Fruit fly (Drosophila melanogaster) whole organism, embryonic: ENCODE results near the gene CG9328.
A peak's percentile ranks its signal among the peaks of the same experiment; 100 is the strongest.

Experiments
- ATbp ChIP-seq: fragments of 200-800 bp; sonication (Bioruptor generic); optimal IDR thresholded peaks from 2 replicates; lab custom pipeline; 2017; ENCODE audit warnings: missing biosample characterization, mild to moderate bottlenecking, missing genetic modification characterization, missing genetic modification reagents
- Ada2b ChIP-seq: fragments of 200-800 bp; sonication (Bioruptor generic); IDR thresholded peaks from 2 replicates; pipeline ENCODE4 v1.3.6; 2022; ENCODE audit warnings: missing biosample characterization, missing genetic modification characterization
- Awh ChIP-seq: fragments of 200-800 bp; sonication (Bioruptor generic); IDR thresholded peaks from 2 replicates; pipeline ENCODE4, ENCODE4 v1.3.6; 2022; ENCODE audit warnings: missing biosample characterization, missing genetic modification characterization
- B-H1 ChIP-seq: fragments of 200-800 bp; sonication (Bioruptor generic); IDR thresholded peaks from 3 replicates; pipeline ENCODE4 v1.3.6; 2022; ENCODE audit warnings: missing biosample characterization, missing genetic modification characterization
- CG11085 ChIP-seq: fragments of 200-800 bp; sonication (Bioruptor generic); IDR thresholded peaks from 2 replicates; pipeline ENCODE4 v1.3.6; 2022; ENCODE audit warnings: missing biosample characterization, missing genetic modification characterization
- CG11504 ChIP-seq: fragments of 200-800 bp; sonication (Bioruptor generic); optimal IDR thresholded peaks from 3 replicates; lab custom pipeline; 2019; ENCODE audit warnings: missing biosample characterization, mild to moderate bottlenecking, missing genetic modification characterization, moderate library complexity
- CG11560 ChIP-seq: fragments of 200-800 bp; sonication (Bioruptor generic); IDR thresholded peaks from 3 replicates; pipeline ENCODE4 v1.3.6; 2022; ENCODE audit warnings: missing biosample characterization, missing genetic modification characterization
- CG11723 ChIP-seq: fragments of 200-800 bp; sonication (Bioruptor generic); optimal IDR thresholded peaks from 2 replicates; lab custom pipeline; 2017; ENCODE audit warnings: missing biosample characterization, mild to moderate bottlenecking, missing genetic modification characterization
- CG12299 ChIP-seq: fragments of 200-800 bp; sonication (Bioruptor generic); optimal IDR thresholded peaks from 2 replicates; lab custom pipeline; 2018; ENCODE audit warnings: missing biosample characterization, mild to moderate bottlenecking, missing genetic modification characterization
- CG12744 ChIP-seq: fragments of 200-800 bp; sonication (Bioruptor generic); optimal IDR thresholded peaks from 2 replicates; lab custom pipeline; 2016; ENCODE audit warnings: missing biosample characterization, missing genetic modification characterization
- CG14441 ChIP-seq: fragments of 200-800 bp; sonication (Bioruptor generic); IDR thresholded peaks from 2 replicates; pipeline ENCODE4 v1.3.6; 2022; ENCODE audit warnings: missing biosample characterization, missing genetic modification characterization
- CG17361 ChIP-seq: fragments of 200-800 bp; sonication (Bioruptor generic); IDR thresholded peaks from 3 replicates; pipeline ENCODE4 v1.3.6; 2022; ENCODE audit warnings: missing biosample characterization, missing genetic modification characterization
- CG18764 ChIP-seq: fragments of 200-800 bp; sonication (Bioruptor generic); optimal IDR thresholded peaks from 3 replicates; lab custom pipeline; 2016; ENCODE audit warnings: missing biosample characterization, missing genetic modification characterization
- CG3847 ChIP-seq: fragments of 200-800 bp; sonication (Bioruptor generic); IDR thresholded peaks from 2 replicates; pipeline ENCODE4 v1.3.6; 2022; ENCODE audit warnings: missing biosample characterization, missing genetic modification characterization
- CG3995 ChIP-seq: fragments of 200-800 bp; sonication (Bioruptor generic); optimal IDR thresholded peaks from 3 replicates; lab custom pipeline; 2016; ENCODE audit warnings: missing biosample characterization, missing genetic modification characterization
- CG4424 ChIP-seq: fragments of 200-800 bp; sonication (Bioruptor generic); optimal IDR thresholded peaks from 3 replicates; lab custom pipeline; 2016; ENCODE audit warnings: missing biosample characterization, missing genetic modification characterization
- CG6654 ChIP-seq: fragments of 200-800 bp; sonication (Bioruptor generic); optimal IDR thresholded peaks from 2 replicates; lab custom pipeline; 2017; ENCODE audit warnings: missing biosample characterization, mild to moderate bottlenecking, missing genetic modification characterization
- CG6813 ChIP-seq: fragments of 200-800 bp; sonication (Bioruptor generic); optimal IDR thresholded peaks from 2 replicates; lab custom pipeline; 2017; ENCODE audit warnings: missing biosample characterization, missing genetic modification characterization, mild to moderate bottlenecking, moderate library complexity, missing genetic modification reagents
- CG7271 ChIP-seq: fragments of 200-800 bp; sonication (Bioruptor generic); optimal IDR thresholded peaks from 2 replicates; lab custom pipeline; 2018; ENCODE audit warnings: missing biosample characterization, mild to moderate bottlenecking, missing genetic modification characterization, moderate library complexity
- CG7928 ChIP-seq: fragments of 200-800 bp; sonication (Bioruptor generic); optimal IDR thresholded peaks from 2 replicates; lab custom pipeline; 2017; ENCODE audit warnings: missing biosample characterization, mild to moderate bottlenecking, missing genetic modification characterization
- CG8388 ChIP-seq: fragments of 200-800 bp; sonication (Bioruptor generic); optimal IDR thresholded peaks from 2 replicates; lab custom pipeline; 2019; ENCODE audit warnings: missing biosample characterization, mild to moderate bottlenecking, missing genetic modification characterization, moderate library complexity
- CG8478 ChIP-seq: fragments of >200 bp; optimal IDR thresholded peaks from 2 replicates; lab custom pipeline; 2018
- CG9727 ChIP-seq: fragments of 200-800 bp; sonication (Bioruptor generic); optimal IDR thresholded peaks from 3 replicates; lab custom pipeline; 2017; ENCODE audit warnings: missing biosample characterization, mild to moderate bottlenecking, missing genetic modification characterization
- CkIIα-i1 ChIP-seq: fragments of 200-800 bp; sonication (Bioruptor generic); IDR thresholded peaks from 2 replicates; pipeline ENCODE4 v1.3.6; 2022; ENCODE audit warnings: missing biosample characterization, missing genetic modification characterization
- HLH3B ChIP-seq: fragments of 200-800 bp; sonication (Bioruptor generic); IDR thresholded peaks from 2 replicates; pipeline ENCODE4 v1.3.6; 2022; ENCODE audit warnings: missing biosample characterization, missing genetic modification characterization
- HLH4C ChIP-seq: fragments of 200-800 bp; sonication (Bioruptor generic); IDR thresholded peaks from 3 replicates; pipeline ENCODE4 v1.3.6; 2022; ENCODE audit warnings: missing biosample characterization, missing genetic modification characterization; ENCODE audit not compliant: partially characterized antibody
- Hmx ChIP-seq: fragments of 200-800 bp; sonication (Bioruptor generic); optimal IDR thresholded peaks from 2 replicates; lab custom pipeline; 2016; ENCODE audit warnings: missing biosample characterization, missing genetic modification characterization
- Hr39 ChIP-seq: fragments of >200 bp; optimal IDR thresholded peaks from 2 replicates; lab custom pipeline; 2017
- Kr ChIP-seq: fragments of 200-800 bp; sonication (Bioruptor generic); optimal IDR thresholded peaks from 2 replicates; lab custom pipeline; 2017; ENCODE audit warnings: missing biosample characterization, mild to moderate bottlenecking, missing genetic modification characterization
- Lhr ChIP-seq: fragments of 200-800 bp; sonication (Bioruptor generic); optimal IDR thresholded peaks from 3 replicates; lab custom pipeline; 2017; ENCODE audit warnings: mild to moderate bottlenecking, missing biosample characterization, missing genetic modification reagents, missing genetic modification characterization
- Meics ChIP-seq: fragments of 200-800 bp; sonication (Bioruptor generic); optimal IDR thresholded peaks from 2 replicates; lab custom pipeline; 2017; ENCODE audit warnings: missing biosample characterization, mild to moderate bottlenecking, missing genetic modification characterization
- NC2α ChIP-seq: fragments of 200-800 bp; sonication (Bioruptor generic); optimal IDR thresholded peaks from 2 replicates; lab custom pipeline; 2016; ENCODE audit warnings: missing biosample characterization, missing genetic modification characterization
- Poxn ChIP-seq: fragments of 200-800 bp; sonication (Bioruptor generic); IDR thresholded peaks from 2 replicates; pipeline ENCODE4 v1.3.6; 2022; ENCODE audit warnings: missing biosample characterization, missing genetic modification characterization
- Ptx1 ChIP-seq: fragments of 200-800 bp; sonication (Bioruptor generic); IDR thresholded peaks from 2 replicates; pipeline ENCODE4 v1.3.6; 2022; ENCODE audit warnings: missing biosample characterization, missing genetic modification characterization
- Scr ChIP-seq: fragments of 200-800 bp; sonication (Bioruptor generic); IDR thresholded peaks from 2 replicates; pipeline ENCODE4 v1.3.6; 2022; ENCODE audit warnings: missing biosample characterization, missing genetic modification characterization; ENCODE audit not compliant: partially characterized antibody
- Xbp1 ChIP-seq: fragments of 200-800 bp; sonication (Bioruptor generic); optimal IDR thresholded peaks from 3 replicates; lab custom pipeline; 2016; ENCODE audit warnings: missing biosample characterization, mild to moderate bottlenecking, missing genetic modification characterization
- dati ChIP-seq: fragments of 200-800 bp; sonication (Bioruptor generic); IDR thresholded peaks from 2 replicates; pipeline ENCODE4 v1.3.6; 2022; ENCODE audit warnings: missing biosample characterization, missing genetic modification characterization
- dm ChIP-seq: fragments of 200-800 bp; sonication (Bioruptor generic); optimal IDR thresholded peaks from 3 replicates; lab custom pipeline; 2016; ENCODE audit warnings: missing biosample characterization, missing genetic modification characterization
- ewg ChIP-seq: fragments of 200-800 bp; sonication (Bioruptor generic); optimal IDR thresholded peaks from 3 replicates; lab custom pipeline; 2017; ENCODE audit warnings: mild to moderate bottlenecking, missing biosample characterization, missing genetic modification reagents, missing genetic modification characterization
- jumu ChIP-seq: fragments of 200-800 bp; sonication (Bioruptor generic); optimal IDR thresholded peaks from 3 replicates; lab custom pipeline; 2016; ENCODE audit warnings: missing biosample characterization, missing genetic modification characterization
- ken ChIP-seq: fragments of 200-800 bp; sonication (Bioruptor generic); IDR thresholded peaks from 3 replicates; pipeline ENCODE4 v1.3.6; 2022; ENCODE audit warnings: missing biosample characterization, missing genetic modification characterization
- lilli ChIP-seq: fragments of 200-800 bp; sonication (Bioruptor generic); optimal IDR thresholded peaks from 3 replicates; lab custom pipeline; 2016; ENCODE audit warnings: missing biosample characterization, missing genetic modification characterization
- nerfin-1 ChIP-seq: fragments of 200-800 bp; sonication (Bioruptor generic); optimal IDR thresholded peaks from 3 replicates; lab custom pipeline; 2019; ENCODE audit warnings: missing biosample characterization, mild to moderate bottlenecking, missing genetic modification characterization, moderate library complexity
- otp ChIP-seq: fragments of 200-800 bp; sonication (Bioruptor generic); IDR thresholded peaks from 3 replicates; pipeline ENCODE4, ENCODE4 v1.3.6; 2022; ENCODE audit warnings: missing biosample characterization, missing genetic modification characterization
- scrt ChIP-seq: fragments of 200-800 bp; sonication (Bioruptor generic); optimal IDR thresholded peaks from 2 replicates; lab custom pipeline; 2018; ENCODE audit warnings: missing biosample characterization, mild to moderate bottlenecking, missing genetic modification characterization, moderate library complexity
- sisA ChIP-seq: fragments of 200-800 bp; sonication (Bioruptor generic); IDR thresholded peaks from 2 replicates; pipeline ENCODE4 v1.3.6; 2022; ENCODE audit warnings: missing biosample characterization, missing genetic modification characterization
- sug ChIP-seq: fragments of 200-800 bp; optimal IDR thresholded peaks from 2 replicates; lab custom pipeline; 2019; ENCODE audit warnings: missing biosample characterization, mild to moderate bottlenecking, missing genetic modification characterization, moderate library complexity
- tin ChIP-seq: fragments of 200-800 bp; sonication (Bioruptor generic); optimal IDR thresholded peaks from 3 replicates; lab custom pipeline; 2016; ENCODE audit warnings: missing biosample characterization, missing genetic modification characterization
- toy ChIP-seq: fragments of 200-800 bp; sonication (Bioruptor generic); IDR thresholded peaks from 2 replicates; pipeline ENCODE4 v1.3.6; 2022; ENCODE audit warnings: missing biosample characterization, missing genetic modification characterization
- ttk ChIP-seq: fragments of 200-800 bp; sonication (Bioruptor generic); IDR thresholded peaks from 2 replicates; pipeline ENCODE4 v2.1.2; 2022; ENCODE audit warnings: missing biosample characterization, missing genetic modification characterization
- tup ChIP-seq: fragments of 200-800 bp; sonication (Bioruptor generic); optimal IDR thresholded peaks from 2 replicates; lab custom pipeline; 2016; ENCODE audit warnings: missing biosample characterization, mild to moderate bottlenecking, missing genetic modification characterization, moderate library complexity
- vvl ChIP-seq: fragments of 200-800 bp; sonication (Bioruptor generic); IDR thresholded peaks from 2 replicates; pipeline ENCODE4 v1.3.6; 2022; ENCODE audit warnings: missing biosample characterization, missing genetic modification characterization
- wdn ChIP-seq: fragments of 200-800 bp; sonication (Bioruptor generic); IDR thresholded peaks from 2 replicates; pipeline ENCODE4 v1.3.6; 2022; ENCODE audit warnings: missing biosample characterization, missing genetic modification characterization

Gene CG9328

dm6 chr2L:20801801-20802200 lies 4.3 kb downstream of the CG9328 start (continued):
- no peak for TF ChIP-seq CG12299 (tag; lab: Kevin White, UChicago)
- TF ChIP-seq nerfin-1, result no peak
- TF ChIP-seq ttk (GFP tag; lab: Robert Waterston, UW), result no peak
- TF ChIP-seq Poxn (GFP tag; lab: Robert Waterston, UW), result no peak
- peak; percentile 19; the same call in 1 of the 2 replicates for TF ChIP-seq CG11085 (GFP tag; lab: Robert Waterston, UW)
- no peak for TF ChIP-seq Awh (GFP tag; lab: Robert Waterston, UW)
- no peak for TF ChIP-seq CG3847 (GFP tag; lab: Robert Waterston, UW)
- no peak for TF ChIP-seq CG18764 (GFP tag; lab: Kevin White, UChicago)
- no peak for TF ChIP-seq CG9727 (GFP tag; lab: Kevin White, UChicago)
- no peak for TF ChIP-seq vvl
- TF ChIP-seq Lhr, result no peak
- TF ChIP-seq ATbp, result no peak
- no peak for TF ChIP-seq tup (GFP tag; lab: Kevin White, UChicago)
- TF ChIP-seq sug (tag; lab: Kevin White, UChicago), result peak; percentile 68
- TF ChIP-seq scrt (GFP tag; lab: Kevin White, UChicago), result no peak
- TF ChIP-seq CkIIα-i1, result no peak
- TF ChIP-seq wdn (GFP tag; lab: Robert Waterston, UW), result 0 out of 2 replicates have a peak, but pooled peaks have one; percentile 26

DNA sequence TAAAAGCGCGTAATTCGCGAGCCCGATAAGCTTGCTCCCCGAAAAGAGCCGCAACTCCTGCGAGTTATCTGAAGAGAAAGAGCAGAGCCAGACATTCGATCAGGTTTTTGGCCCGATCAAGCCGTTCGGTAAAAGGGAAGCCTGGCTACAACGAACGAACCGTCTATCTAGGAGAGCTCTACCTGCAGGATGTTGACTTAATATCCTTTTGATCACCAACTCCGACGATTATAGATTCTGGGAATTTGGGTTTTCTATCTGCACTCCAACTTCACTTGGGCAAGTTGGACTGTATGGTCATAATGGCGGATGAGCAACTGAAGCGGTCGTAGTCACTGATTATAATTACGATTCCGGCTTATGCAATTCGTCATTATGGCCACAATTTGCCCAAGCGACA lies 4.7 kb downstream of the CG9328 start:
- no peak for TF ChIP-seq CG6654 (GFP tag; lab: Kevin White, UChicago)
- TF ChIP-seq CG11723, result no peak
- no peak for TF ChIP-seq NC2α (GFP tag; lab: Kevin White, UChicago)
- peak; percentile 20 for TF ChIP-seq CG11504 (tag; lab: Kevin White, UChicago)
- no peak for TF ChIP-seq jumu (GFP tag; lab: Kevin White, UChicago)
- TF ChIP-seq CG7271 (tag; lab: Kevin White, UChicago), result no peak
- no peak for TF ChIP-seq CG8478
- peak; percentile 43; the same call in 1 of the 2 replicates for TF ChIP-seq Ada2b (GFP tag; lab: Robert Waterston, UW)
- no peak for TF ChIP-seq toy (GFP tag; lab: Robert Waterston, UW)
- TF ChIP-seq CG17361, result no peak
- no peak for TF ChIP-seq dm (GFP tag; lab: Kevin White, UChicago)
- TF ChIP-seq Kr, result no peak
- TF ChIP-seq CG12744 (GFP tag; lab: Kevin White, UChicago), result no peak
- no peak for TF ChIP-seq lilli (GFP tag; lab: Kevin White, UChicago)
- TF ChIP-seq Scr (GFP tag; lab: Robert Waterston, UW), result no peak
- TF ChIP-seq ken (GFP tag; lab: Robert Waterston, UW), result no peak
- no peak for TF ChIP-seq CG4424 (GFP tag; lab: Kevin White, UChicago)
- no peak for TF ChIP-seq otp (GFP tag; lab: Robert Waterston, UW)
- TF ChIP-seq Meics (GFP tag; lab: Kevin White, UChicago), result no peak
- TF ChIP-seq B-H1 (GFP tag; lab: Robert Waterston, UW), result no peak
- no peak for TF ChIP-seq sisA (GFP tag; lab: Robert Waterston, UW)
- TF ChIP-seq CG3995, result no peak
- TF ChIP-seq CG7928 (GFP tag; lab: Kevin White, UChicago), result no peak
- TF ChIP-seq Xbp1, result no peak
- no peak for TF ChIP-seq HLH3B
- no peak for TF ChIP-seq Hmx (GFP tag; lab: Kevin White, UChicago)
- no peak for TF ChIP-seq ewg (GFP tag; lab: Kevin White, UChicago)
- 0 out of 3 replicates have a peak, but pooled peaks have one; percentile 20 for TF ChIP-seq CG11560 (tag; lab: Robert Waterston, UW)
- TF ChIP-seq Ptx1, result peak; percentile 51; the same call in 1 of the 2 replicates
- peak; percentile 12; the same call in 1 of the 2 replicates for TF ChIP-seq CG14441
- no peak for TF ChIP-seq tin (GFP tag; lab: Kevin White, UChicago)
- no peak for TF ChIP-seq CG6813 (GFP tag; lab: Kevin White, UChicago)
- TF ChIP-seq CG8388 (GFP tag; lab: Kevin White, UChicago), result no peak
- no peak for TF ChIP-seq dati (GFP tag; lab: Robert Waterston, UW)
- TF ChIP-seq Hr39 (lab: Kevin White, UChicago), result no peak
- no peak for TF ChIP-seq CG9727 (GFP tag; lab: Kevin White, UChicago)
- no peak for TF ChIP-seq HLH4C (GFP tag; lab: Robert Waterston, UW)
